Fruit fly (Drosophila melanogaster) whole organism, embryonic: ENCODE measurements around the gene CG10467.

Experiments used
- Adf1 ChIP-seq: fragments of 200-800 bp; sonication (Bioruptor generic); IDR thresholded peaks from 2 replicates; pipeline ENCODE4 v1.3.6; 2022; ENCODE audit warnings: missing biosample characterization, missing genetic modification characterization
- Aef1 ChIP-seq: fragments of 200-800 bp; sonication (Bioruptor generic); IDR thresholded peaks from 3 replicates; pipeline ENCODE4 v1.3.6; 2022; ENCODE audit warnings: missing biosample characterization, missing genetic modification characterization
- B-H1 ChIP-seq: fragments of 200-800 bp; sonication (Bioruptor generic); IDR thresholded peaks from 3 replicates; pipeline ENCODE4 v1.3.6; 2022; ENCODE audit warnings: missing biosample characterization, missing genetic modification characterization
- Blimp-1 ChIP-seq: fragments of 200-800 bp; sonication (Bioruptor generic); optimal IDR thresholded peaks from 3 replicates; lab custom pipeline; 2018; ENCODE audit warnings: missing biosample characterization, missing genetic modification characterization, mild to moderate bottlenecking, moderate library complexity, missing genetic modification reagents
- CG10267 ChIP-seq: fragments of 200-800 bp; sonication (Bioruptor generic); optimal IDR thresholded peaks from 2 replicates; lab custom pipeline; 2018; ENCODE audit warnings: missing biosample characterization, mild to moderate bottlenecking, missing genetic modification characterization, moderate library complexity
- CG10274 ChIP-seq: fragments of 200-800 bp; sonication (Bioruptor generic); optimal IDR thresholded peaks from 3 replicates; lab custom pipeline; 2017; ENCODE audit warnings: missing biosample characterization, mild to moderate bottlenecking, missing genetic modification characterization
- CG10462 ChIP-seq: fragments of 200-800 bp; sonication (Bioruptor generic); optimal IDR thresholded peaks from 2 replicates; lab custom pipeline; 2016; ENCODE audit warnings: missing biosample characterization, missing genetic modification characterization
- CG10565 ChIP-seq: fragments of 200-800 bp; sonication (Bioruptor generic); optimal IDR thresholded peaks from 3 replicates; lab custom pipeline; 2016; ENCODE audit warnings: missing biosample characterization, mild to moderate bottlenecking, missing genetic modification characterization
- CG11504 ChIP-seq: fragments of 200-800 bp; sonication (Bioruptor generic); optimal IDR thresholded peaks from 3 replicates; lab custom pipeline; 2019; ENCODE audit warnings: missing biosample characterization, mild to moderate bottlenecking, missing genetic modification characterization, moderate library complexity
- CG14441 ChIP-seq: fragments of 200-800 bp; sonication (Bioruptor generic); IDR thresholded peaks from 2 replicates; pipeline ENCODE4 v1.3.6; 2022; ENCODE audit warnings: missing biosample characterization, missing genetic modification characterization
- CG17385 ChIP-seq: fragments of 200-800 bp; sonication (Bioruptor generic); optimal IDR thresholded peaks from 3 replicates; lab custom pipeline; 2018; ENCODE audit warnings: missing biosample characterization, mild to moderate bottlenecking, missing genetic modification characterization
- CG17912 ChIP-seq: fragments of 200-800 bp; sonication (Bioruptor generic); optimal IDR thresholded peaks from 2 replicates; lab custom pipeline; 2018; ENCODE audit warnings: missing biosample characterization, mild to moderate bottlenecking, missing genetic modification characterization
- CG2116 ChIP-seq: fragments of 200-800 bp; sonication (Bioruptor generic); optimal IDR thresholded peaks from 3 replicates; lab custom pipeline; 2018; ENCODE audit warnings: missing biosample characterization, mild to moderate bottlenecking, missing genetic modification characterization
- CG2129 ChIP-seq: fragments of 200-800 bp; sonication (Bioruptor generic); IDR thresholded peaks from 2 replicates; pipeline ENCODE4 v1.3.6; 2022; ENCODE audit warnings: missing biosample characterization, missing genetic modification characterization; ENCODE audit not compliant: partially characterized antibody
- CG2202 ChIP-seq: fragments of 200-800 bp; sonication (Bioruptor generic); optimal IDR thresholded peaks from 2 replicates; lab custom pipeline; 2018; ENCODE audit warnings: missing biosample characterization, mild to moderate bottlenecking, missing genetic modification characterization
- CG3995 ChIP-seq: fragments of 200-800 bp; sonication (Bioruptor generic); optimal IDR thresholded peaks from 3 replicates; lab custom pipeline; 2016; ENCODE audit warnings: missing biosample characterization, missing genetic modification characterization
- CG4730 ChIP-seq: fragments of 200-800 bp; sonication (Bioruptor generic); IDR thresholded peaks from 2 replicates; pipeline ENCODE4 v1.3.6; 2022; ENCODE audit warnings: missing biosample characterization, missing genetic modification characterization
- CG7786 ChIP-seq: fragments of 200-800 bp; sonication (Bioruptor generic); optimal IDR thresholded peaks from 2 replicates; lab custom pipeline; 2016; ENCODE audit warnings: missing biosample characterization, missing genetic modification characterization
- CkIIα-i1 ChIP-seq: fragments of 200-800 bp; sonication (Bioruptor generic); IDR thresholded peaks from 2 replicates; pipeline ENCODE4 v1.3.6; 2022; ENCODE audit warnings: missing biosample characterization, missing genetic modification characterization
- Dbx ChIP-seq: fragments of 200-800 bp; sonication (Bioruptor generic); IDR thresholded peaks from 3 replicates; pipeline ENCODE4 v1.3.6; 2022; ENCODE audit warnings: missing biosample characterization, missing genetic modification characterization
- Deaf1 ChIP-seq: fragments of 200-800 bp; optimal IDR thresholded peaks from 3 replicates; lab custom pipeline; 2019; ENCODE audit warnings: missing biosample characterization, mild to moderate bottlenecking, missing genetic modification characterization, moderate library complexity
- E2f1 ChIP-seq: fragments of 200-800 bp; sonication (Bioruptor generic); IDR thresholded peaks from 2 replicates; pipeline ENCODE4 v1.3.6; 2022; ENCODE audit warnings: missing biosample characterization, missing genetic modification characterization
- HLH4C ChIP-seq: fragments of 200-800 bp; sonication (Bioruptor generic); IDR thresholded peaks from 3 replicates; pipeline ENCODE4 v1.3.6; 2022; ENCODE audit warnings: missing biosample characterization, missing genetic modification characterization; ENCODE audit not compliant: partially characterized antibody
- Lhr ChIP-seq: fragments of 200-800 bp; sonication (Bioruptor generic); optimal IDR thresholded peaks from 3 replicates; lab custom pipeline; 2017; ENCODE audit warnings: mild to moderate bottlenecking, missing biosample characterization, missing genetic modification reagents, missing genetic modification characterization
- Lim3 ChIP-seq: fragments of 200-800 bp; sonication (Bioruptor generic); IDR thresholded peaks from 2 replicates; pipeline ENCODE4 v1.3.6; 2022; ENCODE audit warnings: missing biosample characterization, missing genetic modification characterization
- Nf-YA ChIP-seq: fragments of 200-800 bp; sonication (Bioruptor generic); IDR thresholded peaks from 2 replicates; pipeline ENCODE4 v1.3.6; 2022; ENCODE audit warnings: missing biosample characterization, missing genetic modification characterization
- Pdp1 ChIP-seq, 2 experiments: fragments of 200-800 bp; sonication (Bioruptor generic); optimal IDR thresholded peaks; 3 replicates each; lab custom pipeline; 2016; ENCODE audit warnings: missing biosample characterization in 2 of 2, missing genetic modification characterization in 2 of 2, mild to moderate bottlenecking in 1 of 2, moderate library complexity in 1 of 2
- Spps ChIP-seq: fragments of 200-800 bp; sonication (Bioruptor generic); optimal IDR thresholded peaks from 2 replicates; lab custom pipeline; 2018; ENCODE audit warnings: missing biosample characterization, mild to moderate bottlenecking, missing genetic modification characterization
- amos ChIP-seq: fragments of 200-800 bp; sonication (Bioruptor generic); IDR thresholded peaks from 2 replicates; pipeline ENCODE4 v1.3.6; 2022; ENCODE audit warnings: missing biosample characterization, missing genetic modification characterization; ENCODE audit not compliant: partially characterized antibody
- bbx ChIP-seq: fragments of 200-800 bp; sonication (Bioruptor generic); IDR thresholded peaks from 2 replicates; pipeline ENCODE4 v1.3.6; 2022; ENCODE audit warnings: missing biosample characterization, missing genetic modification characterization; ENCODE audit not compliant: partially characterized antibody
- crol ChIP-seq: fragments of 200-800 bp; sonication (Bioruptor generic); IDR thresholded peaks from 2 replicates; pipeline ENCODE4 v1.3.6; 2022; ENCODE audit warnings: missing biosample characterization, missing genetic modification characterization
- crp ChIP-seq, 2 experiments: fragments of 200-800 bp; sonication (Bioruptor generic); optimal IDR thresholded peaks; 2 replicates in 1 of 2; 3 replicates in 1 of 2; lab custom pipeline; 2017; ENCODE audit warnings: missing biosample characterization in 2 of 2, missing genetic modification characterization in 2 of 2, mild to moderate bottlenecking in 1 of 2, moderate library complexity in 1 of 2
- danr ChIP-seq: fragments of 200-800 bp; sonication (Bioruptor generic); IDR thresholded peaks from 2 replicates; pipeline ENCODE4 v1.3.6; 2022; ENCODE audit warnings: missing biosample characterization, missing genetic modification characterization
- fd96Cb ChIP-seq: fragments of 200-800 bp; sonication (Bioruptor generic); optimal IDR thresholded peaks from 2 replicates; lab custom pipeline; 2018; ENCODE audit warnings: missing biosample characterization, mild to moderate bottlenecking, missing genetic modification characterization, moderate library complexity
- ftz-f1 ChIP-seq: fragments of 200-800 bp; sonication (Bioruptor generic); optimal IDR thresholded peaks from 2 replicates; lab custom pipeline; 2016; ENCODE audit warnings: missing biosample characterization, missing genetic modification characterization
- gcm2 ChIP-seq: fragments of 200-800 bp; sonication (Bioruptor generic); optimal IDR thresholded peaks from 2 replicates; lab custom pipeline; 2016; ENCODE audit warnings: missing biosample characterization, missing genetic modification characterization
- gsb ChIP-seq: fragments of 200-800 bp; sonication (Bioruptor generic); IDR thresholded peaks from 2 replicates; pipeline ENCODE4 v1.3.6; 2022; ENCODE audit warnings: missing biosample characterization, missing genetic modification characterization
- kay ChIP-seq: fragments of 200-800 bp; sonication (Bioruptor generic); optimal IDR thresholded peaks from 2 replicates; lab custom pipeline; 2016; ENCODE audit warnings: missing biosample characterization, missing genetic modification characterization
- lab ChIP-seq: fragments of 200-800 bp; sonication (Bioruptor generic); optimal IDR thresholded peaks from 3 replicates; lab custom pipeline; 2017; ENCODE audit warnings: missing biosample characterization, missing genetic modification characterization, mild to moderate bottlenecking, moderate library complexity, missing genetic modification reagents
- lilli ChIP-seq: fragments of 200-800 bp; sonication (Bioruptor generic); optimal IDR thresholded peaks from 3 replicates; lab custom pipeline; 2016; ENCODE audit warnings: missing biosample characterization, missing genetic modification characterization
- lmd ChIP-seq: fragments of 200-800 bp; sonication (Bioruptor generic); IDR thresholded peaks from 2 replicates; pipeline ENCODE4 v1.3.6; 2022; ENCODE audit warnings: missing biosample characterization, missing genetic modification characterization
- peb ChIP-seq: fragments of 200-800 bp; sonication (Bioruptor generic); IDR thresholded peaks from 2 replicates; pipeline ENCODE4 v1.3.6; 2022; ENCODE audit warnings: missing biosample characterization, missing genetic modification characterization
- rib ChIP-seq: fragments of 200-800 bp; sonication (Bioruptor generic); IDR thresholded peaks from 2 replicates; pipeline ENCODE4 v1.3.6; 2022; ENCODE audit warnings: missing biosample characterization, missing genetic modification characterization
- run ChIP-seq: fragments of 200-800 bp; sonication (Bioruptor generic); optimal IDR thresholded peaks from 3 replicates; lab custom pipeline; 2018; ENCODE audit warnings: missing biosample characterization, mild to moderate bottlenecking, missing genetic modification characterization
- schlank ChIP-seq: fragments of 200-800 bp; sonication (Bioruptor generic); optimal IDR thresholded peaks from 2 replicates; lab custom pipeline; 2018; ENCODE audit warnings: missing biosample characterization, mild to moderate bottlenecking, missing genetic modification characterization
- stwl ChIP-seq: fragments of 200-800 bp; sonication (Bioruptor generic); optimal IDR thresholded peaks from 3 replicates; lab custom pipeline; 2018; ENCODE audit warnings: missing biosample characterization, mild to moderate bottlenecking, missing genetic modification characterization, moderate library complexity
- tup ChIP-seq: fragments of 200-800 bp; sonication (Bioruptor generic); optimal IDR thresholded peaks from 2 replicates; lab custom pipeline; 2016; ENCODE audit warnings: missing biosample characterization, mild to moderate bottlenecking, missing genetic modification characterization, moderate library complexity
- zen ChIP-seq: fragments of 200-800 bp; sonication (Bioruptor generic); optimal IDR thresholded peaks from 3 replicates; lab custom pipeline; 2018; ENCODE audit warnings: missing biosample characterization, mild to moderate bottlenecking, missing genetic modification characterization, moderate library complexity

Gene CG10467

DNA sequence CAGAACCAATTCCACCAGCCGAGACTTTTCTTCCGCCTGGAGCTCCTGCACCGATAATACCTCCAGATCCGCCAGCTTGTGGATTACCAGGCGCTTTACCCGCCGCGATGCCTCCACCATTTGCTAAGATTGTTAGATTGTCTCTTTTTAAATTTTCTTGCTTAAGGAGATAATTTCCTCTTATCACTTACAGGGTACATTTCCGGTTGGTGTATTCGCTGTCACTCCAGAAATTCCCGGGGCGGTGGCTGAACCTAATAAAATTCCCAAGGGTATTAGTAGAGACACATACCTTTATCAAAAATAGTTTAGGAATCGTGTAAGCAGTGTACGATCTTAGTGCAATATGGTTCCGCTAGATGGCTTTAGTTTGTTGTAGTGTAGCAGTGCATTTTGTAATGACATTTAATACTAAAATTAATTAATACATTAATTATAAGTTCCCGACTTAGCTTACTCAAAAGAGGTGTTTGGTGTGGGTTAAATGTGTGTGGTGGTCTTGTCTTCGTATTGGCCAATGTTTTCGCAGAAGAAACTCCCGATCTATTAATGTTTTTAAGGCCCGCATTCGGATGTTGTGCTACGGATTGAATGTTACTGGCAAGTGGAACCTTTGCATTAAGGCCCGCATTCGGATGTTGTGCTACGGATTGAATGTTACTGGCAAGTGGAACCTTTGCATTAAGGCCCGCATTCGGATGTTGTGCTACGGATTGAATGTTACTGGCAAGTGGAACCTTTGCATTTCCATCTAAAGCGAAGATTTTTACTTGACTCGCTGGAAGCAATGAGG, 30.3 kb upstream of the CG10467 start (continued):
- TF ChIP-seq Pdp1 (GFP tag; optimal IDR thresholded peaks at IDR 0.05; lab: Kevin White, UChicago) (peak in 1 of 2 experiments; percentile 34), bbx (GFP tag; lab: Robert Waterston, UW) (no peak), CG10267 (tag; lab: Kevin White, UChicago) (peak; percentile 70), CG2129 (GFP tag; lab: Robert Waterston, UW) (no peak), kay (GFP tag; lab: Kevin White, UChicago) (no peak), CG3995 (GFP tag; lab: Kevin White, UChicago) (peak; percentile 3), crol (GFP tag; lab: Robert Waterston, UW) (no peak), E2f1 (GFP tag; lab: Robert Waterston, UW) (peak; percentile 74), lab (GFP tag; lab: Kevin White, UChicago) (peak; percentile 94), tup (no peak), lilli (peak; percentile 32), Lhr (GFP tag; lab: Kevin White, UChicago) (peak; percentile 68), CG2116 (GFP tag; lab: Kevin White, UChicago) (peak; percentile 65), zen (tag; lab: Kevin White, UChicago) (peak; percentile 55), CG10565 (GFP tag; lab: Kevin White, UChicago) (peak; percentile 24), danr (GFP tag; lab: Robert Waterston, UW) (peak; percentile 41; the same call in 1 of the 2 replicates), CG10274 (GFP tag; lab: Kevin White, UChicago) (peak; percentile 69), Aef1 (GFP tag; lab: Robert Waterston, UW) (0 out of 3 replicates have a peak, but pooled peaks have one; percentile 14), Spps (tag; lab: Kevin White, UChicago) (peak; percentile 49), CkIIα-i1 (GFP tag; lab: Robert Waterston, UW) (no peak; the same call in 1 of the 2 replicates), gsb (GFP tag; lab: Robert Waterston, UW) (peak; percentile 64), schlank (peak; percentile 77), CG11504 (peak; percentile 13), CG10462 (peak; percentile 7), fd96Cb (tag; lab: Kevin White, UChicago) (peak; percentile 32), CG14441 (GFP tag; lab: Robert Waterston, UW) (peak; percentile 72), rib (GFP tag; lab: Robert Waterston, UW) (no peak), CG4730 (GFP tag; lab: Robert Waterston, UW) (peak; percentile 19; the same call in 1 of the 2 replicates), ftz-f1 (peak; percentile 12), CG17912 (GFP tag; lab: Kevin White, UChicago) (peak; percentile 90), Dbx (GFP tag; lab: Robert Waterston, UW) (peak; percentile 83), amos (GFP tag; lab: Robert Waterston, UW) (no peak), run (tag; lab: Kevin White, UChicago) (no peak), lmd (GFP tag; lab: Robert Waterston, UW) (peak; percentile 74), CG7786 (GFP tag; lab: Kevin White, UChicago) (no peak), Deaf1 (tag; lab: Kevin White, UChicago) (peak; percentile 3), B-H1 (peak; percentile 70; the same call in 2 of the 3 replicates), peb (peak; percentile 52; the same call in 1 of the 2 replicates), gcm2 (GFP tag; lab: Kevin White, UChicago) (no peak), stwl (tag; lab: Kevin White, UChicago) (peak; percentile 73), Blimp-1 (GFP tag; lab: Kevin White, UChicago) (peak; percentile 42), HLH4C (no peak), Adf1 (GFP tag; lab: Robert Waterston, UW) (peak; percentile 30; the same call in 1 of the 2 replicates), Nf-YA (GFP tag; lab: Robert Waterston, UW) (peak; percentile 83), CG17385 (GFP tag; lab: Kevin White, UChicago) (peak; percentile 72), CG2202 (tag; lab: Kevin White, UChicago) (peak; percentile 59), crp (GFP tag; optimal IDR thresholded peaks at IDR 0.05; lab: Kevin White, UChicago) (peak in 1 of 2 experiments; percentile 22), Lim3 (GFP tag; lab: Robert Waterston, UW) (no peak)
